Worm (Caenorhabditis elegans) whole organism, mixed stage, embryonic: ENCODE results near the gene ceh-23.

Experiments
- elt-1 ChIP-seq: sonication (generic microtip); optimal IDR thresholded peaks from 2 replicates; lab custom pipeline; 2017; ENCODE audit warnings: missing genetic modification characterization, mild to moderate bottlenecking, missing compliant biosample characterization, antibody characterized with exemption, moderate library complexity, borderline replicate concordance; ENCODE audit not compliant: insufficient read depth
- elt-3 ChIP-seq: fragments of 150-350 bp; optimal IDR thresholded peaks from 2 replicates; lab custom pipeline; 2014; ENCODE audit warnings: missing biosample characterization, missing genetic modification characterization
- flh-1 ChIP-seq: fragments of 200-800 bp; sonication (Bioruptor generic); optimal IDR thresholded peaks from 2 replicates; lab custom pipeline; 2018; ENCODE audit warnings: mild to moderate bottlenecking, missing genetic modification characterization, moderate library complexity, missing compliant biosample characterization
- lin-13 ChIP-seq: fragments of 150-350 bp; optimal IDR thresholded peaks from 2 replicates; lab custom pipeline; 2014; ENCODE audit warnings: missing biosample characterization, missing genetic modification characterization
- nhr-12 ChIP-seq: fragments of 150-350 bp; optimal IDR thresholded peaks from 2 replicates; lab custom pipeline; 2014; ENCODE audit warnings: missing biosample characterization, missing genetic modification characterization
- nhr-237 ChIP-seq: fragments of 150-350 bp; optimal IDR thresholded peaks from 2 replicates; lab custom pipeline; 2014; ENCODE audit warnings: missing biosample characterization, missing genetic modification characterization
- pha-4 ChIP-seq: fragments of 150-350 bp; optimal IDR thresholded peaks from 2 replicates; lab custom pipeline; 2018; ENCODE audit warnings: missing biosample characterization, missing genetic modification reagents, missing genetic modification characterization
- snpc-4 ChIP-seq: fragments of 150-350 bp; optimal IDR thresholded peaks from 2 replicates; lab custom pipeline; 2014; ENCODE audit warnings: missing biosample characterization, missing genetic modification characterization

- TF ChIP-seq elt-1 (tag; lab: Kevin White, UChicago) (no peak), snpc-4 (tag; lab: Kevin White, UChicago) (no peak), pha-4 (tag; lab: Kevin White, UChicago) (no peak), elt-3 (no peak), nhr-237 (tag; lab: Kevin White, UChicago) (no peak), flh-1 (GFP tag; lab: Kevin White, UChicago) (no peak), lin-13 (tag; lab: Kevin White, UChicago) (no peak), nhr-12 (tag; lab: Kevin White, UChicago) (no peak)
Measured at ce11 chrIII:7790522-7790921, 48.9 kb upstream of the ceh-23 start.
